Worm (Caenorhabditis elegans) whole organism, midembryonic: ENCODE measurements around the gene C34F11.1.

Experiments used
- tab-1 ChIP-seq: fragments of 200-800 bp; sonication (Bioruptor generic); IDR thresholded peaks from 2 replicates; pipeline ENCODE4 v1.3.6; 2022; ENCODE audit warnings: missing genetic modification characterization, missing compliant biosample characterization
- ztf-23 ChIP-seq: fragments of 200-800 bp; sonication (Bioruptor generic); IDR thresholded peaks from 2 replicates; pipeline ENCODE4 v1.3.6; 2022; ENCODE audit warnings: missing genetic modification reagents, missing genetic modification characterization, missing compliant biosample characterization
- ztf-29 ChIP-seq: fragments of 200-800 bp; sonication (Bioruptor generic); IDR thresholded peaks from 2 replicates; pipeline ENCODE4 v1.3.6; 2022; ENCODE audit warnings: missing genetic modification reagents, missing genetic modification characterization, missing compliant biosample characterization

DNA sequence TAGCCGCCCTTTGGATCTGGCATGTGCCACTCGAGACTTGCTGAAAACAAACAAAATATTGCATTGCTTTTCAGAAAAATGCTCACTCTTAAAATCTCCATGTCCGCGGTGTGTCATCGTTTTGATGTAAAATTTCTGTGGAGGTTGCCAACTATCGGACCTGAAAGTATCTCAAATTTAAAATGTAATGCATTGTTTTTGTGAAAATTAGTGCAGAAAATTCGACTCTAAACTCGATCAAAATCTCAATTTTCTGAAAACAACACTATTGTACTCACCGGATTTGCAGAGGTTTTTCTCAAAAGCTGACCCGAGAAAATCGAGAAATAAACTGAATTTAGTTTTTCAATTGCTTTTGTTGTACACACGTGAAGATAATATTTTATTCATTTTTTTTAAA, 28.8 kb downstream of the C34F11.1 start, which contains the start of gene T16D1.1:
- TF ChIP-seq ztf-23 (GFP tag; lab: Robert Waterston, UW) (no peak), ztf-29 (GFP tag; lab: Robert Waterston, UW) (no peak), tab-1 (GFP tag; lab: Robert Waterston, UW) (no peak)
